Worm (Caenorhabditis elegans): ENCODE data around the gene C01G5.25.

Gene C01G5.25

DNA sequence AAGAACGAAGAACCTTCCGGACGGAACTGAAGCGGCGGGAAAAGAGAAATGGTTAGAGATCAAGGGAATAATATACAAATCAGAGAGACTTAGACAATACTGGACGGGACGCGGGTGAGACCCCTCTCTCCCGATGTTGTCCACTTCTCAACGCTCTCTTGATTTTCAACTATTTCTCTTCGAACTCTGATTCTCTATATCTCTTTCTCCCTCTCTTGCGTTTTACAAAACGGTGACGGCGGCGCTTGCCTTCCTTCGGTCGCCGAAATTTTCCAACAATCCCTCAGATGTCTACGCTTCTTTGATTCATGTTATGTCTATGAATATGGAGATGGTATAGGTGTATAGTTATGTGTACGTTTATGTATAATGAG, 35.2 kb downstream of the C01G5.25 start (continued):
- TF ChIP-seq lin-11 (tag; optimal IDR thresholded peaks at IDR 0.05) (no peak), nhr-23 (tag; optimal IDR thresholded peaks at IDR 0.05) (no peak), gmeb-1 (tag; optimal IDR thresholded peaks at IDR 0.05) (peak; percentile 51), sma-3 (GFP tag; optimal IDR thresholded peaks at IDR 0.05) (peak; percentile 59)

DNA sequence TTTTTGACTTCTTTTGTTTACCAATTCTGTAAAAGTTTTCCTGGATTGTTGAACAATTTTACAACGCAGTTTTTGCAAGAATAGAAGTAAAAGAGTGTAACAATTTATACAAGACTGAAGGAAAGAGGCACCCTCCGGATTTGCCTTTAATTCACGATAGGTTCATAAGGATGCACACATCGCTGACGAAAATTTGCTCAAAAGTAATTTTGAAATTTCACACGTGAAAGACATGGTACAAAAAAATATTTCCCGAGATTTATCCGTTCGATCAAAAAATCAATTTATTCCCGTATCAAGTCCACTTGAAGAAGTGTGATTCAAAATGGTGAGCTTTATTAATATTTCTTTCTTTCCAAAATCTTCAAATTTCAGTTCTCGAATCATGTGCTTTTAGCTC, 36.4 kb downstream of the C01G5.25 start, which contains the start of gene C43G2.3:
TSS of gene C43G2.3 (plus strand) at position 301 of the 400 bp plus-strand sequence.
- TF ChIP-seq snpc-4 (tag; optimal IDR thresholded peaks at IDR 0.05) (no peak), ZK546.5 (tag; optimal IDR thresholded peaks at IDR 0.05) (no peak), nhr-6 (tag; optimal IDR thresholded peaks at IDR 0.05) (no peak), ama-1 (optimal IDR thresholded peaks at IDR 0.05) (no peak), mab-5 (tag; optimal IDR thresholded peaks at IDR 0.05) (no peak), Y55F3AM.14 (GFP tag; optimal IDR thresholded peaks at IDR 0.05) (no peak), blmp-1 (tag; optimal IDR thresholded peaks at IDR 0.05; ENCODE audit: insufficient read depth) (no peak), unc-55 (GFP tag; optimal IDR thresholded peaks at IDR 0.05) (no peak)

DNA sequence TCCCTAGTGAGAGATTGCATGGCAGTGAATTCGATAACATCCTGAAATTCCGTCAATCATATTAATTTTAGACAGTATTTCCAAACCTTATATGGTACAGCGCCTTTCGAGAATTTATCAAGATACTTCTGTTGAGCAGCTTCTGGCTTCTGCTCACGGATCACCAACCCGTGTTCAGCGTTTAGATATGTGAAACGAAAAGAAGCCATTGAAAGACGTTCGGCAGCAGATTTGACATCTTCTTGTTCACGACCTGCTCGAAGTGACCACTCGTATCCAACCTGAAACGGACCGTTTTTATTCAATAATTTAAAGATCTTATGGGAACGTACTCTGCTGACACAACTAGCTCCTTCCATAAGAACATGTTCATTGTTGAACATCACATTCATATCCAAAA, 40.2 kb downstream of the C01G5.25 start:
- TF ChIP-seq elt-1 (tag; optimal IDR thresholded peaks at IDR 0.05), result no peak
- TF ChIP-seq zag-1 (tag; optimal IDR thresholded peaks at IDR 0.05), result no peak
- no peak for TF ChIP-seq unc-55 (GFP tag; optimal IDR thresholded peaks at IDR 0.05)
- TF ChIP-seq ztf-1 (GFP tag; conservative IDR thresholded peaks at IDR 0.05), result no peak
- TF ChIP-seq unc-39 (tag; optimal IDR thresholded peaks at IDR 0.05), result no peak
- no peak for TF ChIP-seq nhr-23 (tag; optimal IDR thresholded peaks at IDR 0.05)
- no peak for TF ChIP-seq elt-3 (tag; optimal IDR thresholded peaks at IDR 0.05)
- no peak for TF ChIP-seq dmd-4 (tag; optimal IDR thresholded peaks at IDR 0.05)
- no peak for TF ChIP-seq fos-1 (tag; optimal IDR thresholded peaks at IDR 0.05)
- no peak for TF ChIP-seq ZK546.5 (tag; optimal IDR thresholded peaks at IDR 0.05)
- TF ChIP-seq ama-1 (optimal IDR thresholded peaks at IDR 0.05), result no peak
- no peak for TF ChIP-seq nhr-129 (tag; optimal IDR thresholded peaks at IDR 0.05)
- TF ChIP-seq snpc-4 (tag; optimal IDR thresholded peaks at IDR 0.05), result no peak
- TF ChIP-seq sem-4 (tag; optimal IDR thresholded peaks at IDR 0.05), result no peak
- TF ChIP-seq sma-3 (GFP tag; optimal IDR thresholded peaks at IDR 0.05), result no peak
- TF ChIP-seq C34F6.9 (tag; optimal IDR thresholded peaks at IDR 0.05), result no peak
- no peak for TF ChIP-seq alr-1 (tag; optimal IDR thresholded peaks at IDR 0.05)
- no peak for TF ChIP-seq lsy-2 (tag; optimal IDR thresholded peaks at IDR 0.05)

ce11 chrIV:6582604-6583003, 41.1 kb downstream of the C01G5.25 start, which contains the start of gene odr-8:
Gene odr-8, minus strand, starts transcription at chrIV:6582704.
- TF ChIP-seq unc-39 (tag; optimal IDR thresholded peaks at IDR 0.05), result no peak
- TF ChIP-seq ztf-4 (tag; optimal IDR thresholded peaks at IDR 0.05), result no peak
- no peak for TF ChIP-seq ZK546.5 (tag; optimal IDR thresholded peaks at IDR 0.05)
- no peak for TF ChIP-seq blmp-1 (tag; optimal IDR thresholded peaks at IDR 0.05; ENCODE audit: insufficient read depth)
- TF ChIP-seq nhr-21 (tag; optimal IDR thresholded peaks at IDR 0.05), result no peak
- no peak for TF ChIP-seq nhr-25 (tag; optimal IDR thresholded peaks at IDR 0.05)
- TF ChIP-seq nhr-10 (tag; optimal IDR thresholded peaks at IDR 0.05), result no peak
- no peak for TF ChIP-seq peb-1 (tag; optimal IDR thresholded peaks at IDR 0.05)
- TF ChIP-seq snpc-4 (tag; optimal IDR thresholded peaks at IDR 0.05), result no peak
- TF ChIP-seq nhr-11 (tag; optimal IDR thresholded peaks at IDR 0.05), result no peak
- TF ChIP-seq fos-1 (tag; optimal IDR thresholded peaks at IDR 0.05), result no peak
- no peak for TF ChIP-seq ztf-11 (tag; optimal IDR thresholded peaks at IDR 0.05)
- TF ChIP-seq lsy-2 (tag; optimal IDR thresholded peaks at IDR 0.05), result no peak

DNA sequence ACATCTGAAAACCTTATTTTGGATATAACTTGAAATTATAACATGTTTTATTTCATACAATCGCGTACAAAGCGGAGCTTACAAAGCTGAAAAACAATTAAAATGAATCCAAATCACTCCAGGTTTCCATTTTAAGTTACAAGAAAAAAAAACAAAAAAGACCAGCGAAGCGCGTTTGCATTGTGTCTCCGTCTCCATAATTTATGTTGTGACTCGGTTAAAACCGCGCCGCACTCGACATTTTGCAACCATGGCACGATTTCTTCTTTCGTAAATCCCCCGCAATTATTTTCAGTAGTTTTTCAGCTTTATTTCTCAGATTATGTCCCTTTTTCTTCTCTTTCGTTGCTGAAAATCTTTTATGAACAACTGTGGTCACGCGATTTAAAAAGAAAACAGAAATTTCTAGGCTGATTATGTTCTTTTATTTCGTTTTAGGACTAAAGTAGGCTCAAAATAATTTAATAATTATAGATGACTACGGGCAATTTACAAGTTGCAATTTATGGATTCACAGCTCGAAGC, 44.0 kb downstream of the C01G5.25 start, which contains the start of the genes F38A5.2 and dnj-11:
TSS of gene F38A5.2 (minus strand) at position 4 of the 525 bp plus-strand sequence.
TSS of gene dnj-11 (plus strand) at position 475 of the 525 bp plus-strand sequence.
- no peak for TF ChIP-seq ceh-82 (tag; optimal IDR thresholded peaks at IDR 0.05)
- no peak for TF ChIP-seq elt-3 (tag; optimal IDR thresholded peaks at IDR 0.05)
- peak; percentile 47 for TF ChIP-seq ztf-4 (tag; optimal IDR thresholded peaks at IDR 0.05)
- TF ChIP-seq ztf-11 (tag; optimal IDR thresholded peaks at IDR 0.05), result no peak
- no peak for TF ChIP-seq mdl-1 (tag; optimal IDR thresholded peaks at IDR 0.05)
- TF ChIP-seq blmp-1 (tag; optimal IDR thresholded peaks at IDR 0.05; ENCODE audit: insufficient read depth), result peak; percentile 16
- no peak for TF ChIP-seq unc-62 (GFP tag; optimal IDR thresholded peaks at IDR 0.05)
- no peak for TF ChIP-seq elt-1 (tag; optimal IDR thresholded peaks at IDR 0.05)
- TF ChIP-seq crh-2 (tag; optimal IDR thresholded peaks at IDR 0.05), result peak; percentile 87
- peak; percentile 88 for TF ChIP-seq sma-9 (GFP tag; optimal IDR thresholded peaks at IDR 0.05)
- no peak for TF ChIP-seq sma-9 (tag; optimal IDR thresholded peaks at IDR 0.05)
- TF ChIP-seq ZK546.5 (tag; optimal IDR thresholded peaks at IDR 0.05), result no peak
- no peak for TF ChIP-seq peb-1 (tag; optimal IDR thresholded peaks at IDR 0.05)
- no peak for TF ChIP-seq mbf-1 (tag; optimal IDR thresholded peaks at IDR 0.05)
- TF ChIP-seq nhr-10 (tag; optimal IDR thresholded peaks at IDR 0.05), result no peak
- TF ChIP-seq sma-3 (GFP tag; optimal IDR thresholded peaks at IDR 0.05), result peak; percentile 81
- TF ChIP-seq nhr-25 (tag; optimal IDR thresholded peaks at IDR 0.05), result no peak
- TF ChIP-seq snpc-4 (tag; optimal IDR thresholded peaks at IDR 0.05), result peak; percentile 50
- no peak for TF ChIP-seq aly-2 (tag; optimal IDR thresholded peaks at IDR 0.05)
- TF ChIP-seq sem-4 (tag; optimal IDR thresholded peaks at IDR 0.05), result peak; percentile 50
- TF ChIP-seq lin-11 (tag; optimal IDR thresholded peaks at IDR 0.05), result peak; percentile 83
- no peak for TF ChIP-seq nhr-6 (tag; optimal IDR thresholded peaks at IDR 0.05)
- peak; percentile 72 for TF ChIP-seq fos-1 (tag; optimal IDR thresholded peaks at IDR 0.05)
- no peak for TF ChIP-seq ztf-1 (GFP tag; conservative IDR thresholded peaks at IDR 0.05)
- no peak for TF ChIP-seq Y55F3AM.14 (GFP tag; optimal IDR thresholded peaks at IDR 0.05)
- peak; percentile 42 for TF ChIP-seq ama-1 (optimal IDR thresholded peaks at IDR 0.05)
- TF ChIP-seq R02D3.7 (tag; optimal IDR thresholded peaks at IDR 0.05), result peak; percentile 7
- TF ChIP-seq nhr-12 (tag; optimal IDR thresholded peaks at IDR 0.05), result no peak
- TF ChIP-seq ceh-16 (tag; optimal IDR thresholded peaks at IDR 0.05), result peak; percentile 66
- peak; percentile 64 to 90 for TF ChIP-seq lsy-2 (tag; optimal IDR thresholded peaks at IDR 0.05)
- TF ChIP-seq unc-55 (GFP tag; optimal IDR thresholded peaks at IDR 0.05), result peak; percentile 97
- TF ChIP-seq zag-1 (tag; optimal IDR thresholded peaks at IDR 0.05), result peak; percentile 37
- TF ChIP-seq alr-1 (tag; optimal IDR thresholded peaks at IDR 0.05), result no peak
